Fruit fly (Drosophila melanogaster): ENCODE measurements around the gene Prim1.
A peak's percentile ranks its signal among the peaks of the same experiment; 100 is the strongest.

Prim1 gene

dm6 chr3L:8315141-8315816 lies 24.8 kb upstream of the Prim1 start, which contains the start of gene Cpsf6 (continued):
- TF ChIP-seq salr (GFP tag; optimal IDR thresholded peaks at IDR 0.05) (peak in 1 of 2 experiments; percentile 24), lz (GFP tag; optimal IDR thresholded peaks at IDR 0.05) (peak; percentile 41), CG6854 (GFP tag; optimal IDR thresholded peaks at IDR 0.05) (peak; percentile 66), CG4318 (GFP tag; optimal IDR thresholded peaks at IDR 0.05) (no peak), Sox102F (GFP tag; optimal IDR thresholded peaks at IDR 0.05) (peak; percentile 36), CG11902 (GFP tag; optimal IDR thresholded peaks at IDR 0.05) (peak; percentile 7), CG11294 (GFP tag; IDR thresholded peaks at IDR 0.05) (no peak), CG3919 (GFP tag; optimal IDR thresholded peaks at IDR 0.05) (peak; percentile 40), CG9139 (GFP tag; optimal IDR thresholded peaks at IDR 0.05) (peak; percentile 16), Sox15 (GFP tag; optimal IDR thresholded peaks at IDR 0.05) (no peak), Ets21C (GFP tag; optimal IDR thresholded peaks at IDR 0.05) (peak; percentile 30), CG11762 (GFP tag; optimal IDR thresholded peaks at IDR 0.05; ENCODE audit: insufficient read depth) (no peak), CG6808 (GFP tag; optimal IDR thresholded peaks at IDR 0.05) (peak; percentile 8), spab (GFP tag; optimal IDR thresholded peaks at IDR 0.05) (no peak), achi (GFP tag; optimal IDR thresholded peaks at IDR 0.05) (peak; percentile 10), Hr38 (GFP tag; optimal IDR thresholded peaks at IDR 0.05) (no peak), dsx (GFP tag; optimal IDR thresholded peaks at IDR 0.05; ENCODE audit: poor library complexity, severe bottlenecking) (no peak)

DNA sequence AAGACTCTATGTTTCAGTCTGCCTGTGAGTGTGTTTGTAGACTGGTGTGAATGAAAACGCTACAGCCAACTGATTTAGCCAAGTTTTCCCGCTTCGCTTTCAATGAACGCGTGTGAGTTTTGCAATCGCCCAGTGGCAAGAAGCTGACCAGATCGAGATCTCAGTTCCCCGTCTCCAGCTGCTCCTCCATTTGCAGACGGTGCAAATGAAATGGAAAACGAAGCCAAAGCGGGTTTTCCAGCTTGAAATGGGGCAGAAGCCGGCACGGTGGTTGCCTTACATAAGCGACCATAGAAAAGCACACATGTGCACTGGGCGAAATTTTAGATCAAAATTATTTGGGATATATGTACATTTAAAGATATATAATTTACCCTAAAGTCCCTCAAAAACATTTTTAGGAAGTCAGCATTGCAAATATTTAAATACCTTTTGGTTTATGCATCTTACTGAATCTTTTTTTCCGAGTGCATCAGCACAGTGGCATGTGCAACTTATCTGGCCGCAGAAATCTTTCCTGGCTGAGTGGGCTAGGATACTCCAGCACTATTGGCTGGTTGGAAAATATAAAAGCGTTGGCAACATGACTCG lies 21.1 kb upstream of the Prim1 start, which contains the start of gene CG43059:
CG43059 (minus strand) TSS at position 51 of the 591 bp plus-strand sequence.
- TF ChIP-seq CG11762 (GFP tag; optimal IDR thresholded peaks at IDR 0.05; ENCODE audit: insufficient read depth) = no peak
- TF ChIP-seq Eip78C (GFP tag) = peak; percentile 68
- TF ChIP-seq CG32006 (GFP tag; optimal IDR thresholded peaks at IDR 0.05) = peak; percentile 88
- peak; percentile 91 for TF ChIP-seq CG6276 (GFP tag; optimal IDR thresholded peaks at IDR 0.05)
- TF ChIP-seq salr (GFP tag; optimal IDR thresholded peaks at IDR 0.05) = peak in 1 of 2 experiments; percentile 34
- TF ChIP-seq CG15336 (GFP tag; IDR thresholded peaks at IDR 0.05) = peak; percentile 94
- peak; percentile 87 for TF ChIP-seq CG6163 (GFP tag; IDR thresholded peaks at IDR 0.05)
- TF ChIP-seq OdsH (GFP tag; optimal IDR thresholded peaks at IDR 0.05) = peak; percentile 50
- no peak for TF ChIP-seq CG1621 (tag; optimal IDR thresholded peaks at IDR 0.05)
- TF ChIP-seq ss (GFP tag; optimal IDR thresholded peaks at IDR 0.05) = no peak
- no peak for TF ChIP-seq Sox102F (GFP tag; optimal IDR thresholded peaks at IDR 0.05)
- TF ChIP-seq Hr4 (GFP tag; optimal IDR thresholded peaks at IDR 0.05) = peak; percentile 82
- TF ChIP-seq Eip93F (GFP tag; optimal IDR thresholded peaks at IDR 0.05) = no peak
- peak; percentile 52 for TF ChIP-seq pdm3 (GFP tag; optimal IDR thresholded peaks at IDR 0.05)
- TF ChIP-seq achi (GFP tag; optimal IDR thresholded peaks at IDR 0.05) = peak; percentile 64
- no peak for TF ChIP-seq CG10669 (GFP tag; optimal IDR thresholded peaks at IDR 0.05)
- peak; percentile 45 for TF ChIP-seq net (GFP tag; optimal IDR thresholded peaks at IDR 0.05)
- no peak for TF ChIP-seq Blimp-1 (GFP tag; optimal IDR thresholded peaks at IDR 0.05)
- TF ChIP-seq CG11902 (GFP tag; optimal IDR thresholded peaks at IDR 0.05) = no peak
- TF ChIP-seq lz (GFP tag; optimal IDR thresholded peaks at IDR 0.05) = no peak
- no peak for TF ChIP-seq CG31627 (GFP tag; optimal IDR thresholded peaks at IDR 0.05)
- no peak for TF ChIP-seq Met (GFP tag; optimal IDR thresholded peaks at IDR 0.05)
- peak; percentile 71 for TF ChIP-seq Lpt (GFP tag; optimal IDR thresholded peaks at IDR 0.05)
- TF ChIP-seq acj6 (GFP tag; optimal IDR thresholded peaks at IDR 0.05) = peak; percentile 38
- peak; percentile 92 for TF ChIP-seq CG8119 (GFP tag; IDR thresholded peaks at IDR 0.05)
- TF ChIP-seq Hr38 (GFP tag; optimal IDR thresholded peaks at IDR 0.05) = no peak
- TF ChIP-seq dsx (GFP tag; optimal IDR thresholded peaks at IDR 0.05; ENCODE audit: poor library complexity, severe bottlenecking) = no peak
- no peak for TF ChIP-seq Ets96B (tag; optimal IDR thresholded peaks at IDR 0.05)
- no peak for TF ChIP-seq CG6808 (GFP tag; optimal IDR thresholded peaks at IDR 0.05)
- TF ChIP-seq Hr39 (GFP tag; optimal IDR thresholded peaks at IDR 0.05) = no peak
- TF ChIP-seq eg (GFP tag; IDR thresholded peaks at IDR 0.05) = peak; percentile 93
- TF ChIP-seq Sox14 (GFP tag; optimal IDR thresholded peaks at IDR 0.05) = peak; percentile 27
- peak; percentile 78 for TF ChIP-seq CG11294 (GFP tag; IDR thresholded peaks at IDR 0.05)
- no peak for TF ChIP-seq cyc (GFP tag; optimal IDR thresholded peaks at IDR 0.05)
- no peak for TF ChIP-seq Smox (GFP tag; optimal IDR thresholded peaks at IDR 0.05)
- no peak for TF ChIP-seq CG9139 (GFP tag; optimal IDR thresholded peaks at IDR 0.05)
- peak; percentile 30 for TF ChIP-seq svp (GFP tag)
- TF ChIP-seq dac (GFP tag; optimal IDR thresholded peaks at IDR 0.05) = peak; percentile 54
- peak; percentile 11 for TF ChIP-seq CG16779 (tag; optimal IDR thresholded peaks at IDR 0.05)
- no peak for TF ChIP-seq CG6792 (GFP tag; optimal IDR thresholded peaks at IDR 0.05)
- peak; percentile 52 for TF ChIP-seq CG10631 (GFP tag; optimal IDR thresholded peaks at IDR 0.05)

Data from whole organism, prepupa.